Comparison of ENCODE assay signal across 8 worm cellular contexts in the genomic region with DNA sequence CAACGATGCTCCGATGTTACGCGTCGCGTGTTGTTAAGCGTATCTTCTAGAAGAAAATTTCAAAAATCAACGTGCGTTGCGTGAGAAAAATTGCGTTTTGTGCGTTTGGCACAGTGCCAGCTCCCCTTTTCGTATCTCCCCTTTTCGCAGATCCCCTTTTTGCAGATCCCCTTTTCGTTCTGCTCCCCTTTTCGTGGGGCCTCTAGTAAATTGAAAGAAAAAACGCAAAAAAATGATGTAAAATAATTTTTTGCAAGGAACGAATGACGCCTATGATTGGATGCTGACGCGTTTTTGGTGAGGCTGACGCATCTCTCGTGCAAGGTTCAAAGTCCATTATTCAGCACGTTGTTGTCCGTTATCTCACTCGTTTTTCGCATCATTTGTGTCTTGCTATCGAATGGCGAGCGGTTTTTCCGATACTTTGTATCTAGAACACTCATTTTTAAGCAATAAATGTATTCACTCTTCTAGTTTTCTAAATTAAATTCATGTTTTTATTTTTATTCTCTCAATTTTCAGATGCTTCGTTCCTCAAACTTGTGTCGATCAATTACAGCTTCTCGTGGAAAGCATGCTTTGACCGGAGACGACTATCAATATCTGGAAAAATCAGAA.
TF ChIP-seq lines count a peak whose summit lies in the region.
"Not testable (repeated sequence)": the region's sequence is repeated elsewhere in the genome, so short reads cannot be mapped to it uniquely, and the experiment has no call there.

TSS of gene cpt-2 (plus strand) at position 523 of the 618 bp plus-strand sequence.

TF ChIP-seq in whole organism, L1 larva, 84 proteins besides CTCF, POLR2A, EP300 and RAD21 (continues in another document):
- TF ChIP-seq nhr-85 (tag; lab: Kevin White, UChicago) (peak; percentile 88), xbp-1 (tag; optimal IDR thresholded peaks at IDR 0.05; lab: Kevin White, UChicago) (peak; percentile 91), efl-1 (optimal IDR thresholded peaks at IDR 0.05; lab: Kevin White, UChicago) (peak; percentile 81 to 86), efl-1 (GFP tag; optimal IDR thresholded peaks at IDR 0.05 in 1 of 2; lab: Kevin White, UChicago) (peak; percentile 80 to 98), F16B12.6 (tag; optimal IDR thresholded peaks at IDR 0.05; lab: Kevin White, UChicago) (peak; percentile 53), aha-1 (tag; optimal IDR thresholded peaks at IDR 0.05; lab: Kevin White, UChicago) (peak; percentile 16), lin-39 (tag; optimal IDR thresholded peaks at IDR 0.05; lab: Kevin White, UChicago) (peak; percentile 86), lin-14 (GFP tag; optimal IDR thresholded peaks at IDR 0.05; lab: Kevin White, UChicago) (peak; percentile 85), tbx-2 (tag; optimal IDR thresholded peaks at IDR 0.05; lab: Kevin White, UChicago) (peak; percentile 91), ceh-82 (tag; optimal IDR thresholded peaks at IDR 0.05; lab: Kevin White, UChicago) (peak; percentile 77 to 93 (median 89))

TF ChIP-seq in whole organism, L2 larva, 48 proteins besides CTCF, POLR2A, EP300 and RAD21 (continues in another document):
- peak; percentile 46 for TF ChIP-seq blmp-1 (tag; optimal IDR thresholded peaks at IDR 0.05; lab: Kevin White, UChicago; ENCODE audit: insufficient read depth)
- peak; percentile 90 for TF ChIP-seq unc-55 (GFP tag; optimal IDR thresholded peaks at IDR 0.05; lab: Kevin White, UChicago)
- TF ChIP-seq nhr-12 (tag; optimal IDR thresholded peaks at IDR 0.05; lab: Kevin White, UChicago): peak; percentile 30
- peak; percentile 81 for TF ChIP-seq sma-3 (GFP tag; optimal IDR thresholded peaks at IDR 0.05; lab: Kevin White, UChicago)
- TF ChIP-seq mdl-1 (tag; optimal IDR thresholded peaks at IDR 0.05; lab: Kevin White, UChicago): peak in 1 of 2 experiments; percentile 76
- TF ChIP-seq nhr-25 (tag; optimal IDR thresholded peaks at IDR 0.05; lab: Kevin White, UChicago): peak; percentile 82
- peak; percentile 88 to 92 for TF ChIP-seq lsy-2 (tag; optimal IDR thresholded peaks at IDR 0.05; lab: Kevin White, UChicago)
- peak; percentile 16 for TF ChIP-seq snpc-4 (tag; optimal IDR thresholded peaks at IDR 0.05; lab: Kevin White, UChicago)
- TF ChIP-seq sma-9 (GFP tag; optimal IDR thresholded peaks at IDR 0.05; lab: Kevin White, UChicago): peak; percentile 95
- not testable (repeated sequence) for TF ChIP-seq sma-9 (tag; optimal IDR thresholded peaks at IDR 0.05; lab: Kevin White, UChicago)

TF ChIP-seq in whole organism, L3 larva, 47 proteins besides CTCF, POLR2A, EP300 and RAD21 (continues in another document):
- TF ChIP-seq tbx-2 (tag; optimal IDR thresholded peaks at IDR 0.05; lab: Kevin White, UChicago) (peak; percentile 83), ceh-82 (tag; optimal IDR thresholded peaks at IDR 0.05; lab: Kevin White, UChicago) (peak; percentile 16), lin-39 (tag; optimal IDR thresholded peaks at IDR 0.05; lab: Kevin White, UChicago) (peak; percentile 38), snpc-4 (tag; optimal IDR thresholded peaks at IDR 0.05; lab: Kevin White, UChicago) (peak; percentile 75), egl-5 (tag; optimal IDR thresholded peaks at IDR 0.05; lab: Kevin White, UChicago) (peak; percentile 93), fkh-10 (GFP tag; optimal IDR thresholded peaks at IDR 0.05; lab: Kevin White, UChicago) (peak; percentile 39), nhr-23 (tag; optimal IDR thresholded peaks at IDR 0.05; lab: Kevin White, UChicago) (peak; percentile 84), hmg-11 (tag; optimal IDR thresholded peaks at IDR 0.05; lab: Kevin White, UChicago) (peak; percentile 29), lsy-12 (tag; optimal IDR thresholded peaks at IDR 0.05; lab: Kevin White, UChicago) (peak; percentile 81), ceh-28 (tag; optimal IDR thresholded peaks at IDR 0.05; lab: Kevin White, UChicago) (peak; percentile 70)

TF ChIP-seq in whole organism, L4 larva, 104 proteins besides CTCF, POLR2A, EP300 and RAD21 (continues in another document):
- TF ChIP-seq php-3 (GFP tag; IDR thresholded peaks at IDR 0.05; lab: Robert Waterston, UW): peak; percentile 79
- TF ChIP-seq vab-7 (GFP tag; IDR thresholded peaks at IDR 0.05; lab: Robert Waterston, UW): peak; percentile 87
- peak; percentile 90 for TF ChIP-seq tra-1 (GFP tag; IDR thresholded peaks at IDR 0.05; lab: Robert Waterston, UW)
- TF ChIP-seq zfp-2 (tag; optimal IDR thresholded peaks at IDR 0.05; lab: Kevin White, UChicago): peak; percentile 32
- peak; percentile 90 for TF ChIP-seq arid-1 (GFP tag; conservative IDR thresholded peaks at IDR 0.05; lab: Robert Waterston, UW)
- peak; percentile 46 for TF ChIP-seq unc-130 (GFP tag; optimal IDR thresholded peaks at IDR 0.05; lab: Kevin White, UChicago)
- peak; percentile 76 for TF ChIP-seq dpl-1 (GFP tag; optimal IDR thresholded peaks at IDR 0.05; lab: Kevin White, UChicago)
- peak; percentile 87 for TF ChIP-seq nhr-42 (GFP tag; IDR thresholded peaks at IDR 0.05; lab: Robert Waterston, UW)
- peak; percentile 80 for TF ChIP-seq zfp-3 (GFP tag; conservative IDR thresholded peaks at IDR 0.05; lab: Robert Waterston, UW)
- peak; percentile 72 for TF ChIP-seq nhr-48 (tag; optimal IDR thresholded peaks at IDR 0.05; lab: Kevin White, UChicago)
- TF ChIP-seq lin-38 (GFP tag; IDR thresholded peaks at IDR 0.05; lab: Robert Waterston, UW): peak; percentile 91

TF ChIP-seq in whole organism, late embryonic, 69 proteins besides CTCF, POLR2A, EP300 and RAD21 (continues in another document):
- TF ChIP-seq ceh-2 (tag; optimal IDR thresholded peaks at IDR 0.05; lab: Kevin White, UChicago) (peak; percentile 18), ref-2 (tag; optimal IDR thresholded peaks at IDR 0.05; lab: Kevin White, UChicago) (peak; percentile 18), ceh-14 (tag; optimal IDR thresholded peaks at IDR 0.05; lab: Kevin White, UChicago) (peak; percentile 49), ahr-1 (tag; optimal IDR thresholded peaks at IDR 0.05; lab: Kevin White, UChicago) (peak; percentile 13), zip-5 (tag; optimal IDR thresholded peaks at IDR 0.05; lab: Kevin White, UChicago) (peak; percentile 25), tbx-2 (tag; optimal IDR thresholded peaks at IDR 0.05; lab: Kevin White, UChicago) (peak; percentile 57), lim-6 (tag; optimal IDR thresholded peaks at IDR 0.05; lab: Kevin White, UChicago) (peak; percentile 44), unc-42 (tag; optimal IDR thresholded peaks at IDR 0.05; lab: Kevin White, UChicago) (peak; percentile 54), elt-2 (tag; optimal IDR thresholded peaks at IDR 0.05; lab: Kevin White, UChicago) (peak; percentile 43), ceh-31 (tag; optimal IDR thresholded peaks at IDR 0.05; lab: Kevin White, UChicago) (peak; percentile 73), nfya-1 (tag; optimal IDR thresholded peaks at IDR 0.05; lab: Kevin White, UChicago) (peak; percentile 53)

TF ChIP-seq in whole organism, midembryonic, 9 proteins besides CTCF, POLR2A, EP300 and RAD21:
- TF ChIP-seq ztf-23 (GFP tag; IDR thresholded peaks at IDR 0.05; lab: Robert Waterston, UW): peak; percentile 44; the same call in 1 of the 2 replicates
TF ChIP-seq in whole organism, midembryonic: peak in this region for 1; not testable (repeated sequence) for 8.

TF ChIP-seq in whole organism, mixed stage, embryonic, 35 proteins besides CTCF, POLR2A, EP300 and RAD21:
- TF ChIP-seq ces-1 (GFP tag; optimal IDR thresholded peaks at IDR 0.05; lab: Kevin White, UChicago): peak; percentile 36
- TF ChIP-seq pha-4 (tag; optimal IDR thresholded peaks at IDR 0.05; lab: Kevin White, UChicago): peak; percentile 25
- peak; percentile 4 for TF ChIP-seq mep-1 (tag; optimal IDR thresholded peaks at IDR 0.05; lab: Kevin White, UChicago)
- peak; percentile 36 for TF ChIP-seq unc-62 (GFP tag; optimal IDR thresholded peaks at IDR 0.05; lab: Kevin White, UChicago)
- peak; percentile 28 for TF ChIP-seq elt-3 (tag; optimal IDR thresholded peaks at IDR 0.05; lab: Kevin White, UChicago)
- peak; percentile 17 for TF ChIP-seq nhr-237 (tag; optimal IDR thresholded peaks at IDR 0.05; lab: Kevin White, UChicago)
- peak; percentile 17 for TF ChIP-seq lsy-2 (tag; optimal IDR thresholded peaks at IDR 0.05; lab: Kevin White, UChicago)
- peak; percentile 64 for TF ChIP-seq lin-13 (tag; optimal IDR thresholded peaks at IDR 0.05; lab: Kevin White, UChicago)
TF ChIP-seq in whole organism, mixed stage, embryonic: peak in this region for 8; not testable (repeated sequence) for 27.

TF ChIP-seq in whole organism, young adult, 124 proteins besides CTCF, POLR2A, EP300 and RAD21 (continues in another document):
- TF ChIP-seq Y53G8AR.9 (GFP tag; conservative IDR thresholded peaks at IDR 0.05; lab: Robert Waterston, UW) (peak; percentile 95), ceh-100 (GFP tag; IDR thresholded peaks at IDR 0.05; lab: Robert Waterston, UW) (peak; percentile 98), atf-7 (tag; optimal IDR thresholded peaks at IDR 0.05; lab: Kevin White, UChicago) (peak; percentile 73), snpc-4 (GFP tag; optimal IDR thresholded peaks at IDR 0.05; lab: Kevin White, UChicago) (peak; percentile 13), snpc-4 (tag; optimal IDR thresholded peaks at IDR 0.05; lab: Kevin White, UChicago) (peak; percentile 27 to 71 (median 62)), K11D2.4 (GFP tag; IDR thresholded peaks at IDR 0.05; lab: Robert Waterston, UW) (peak; percentile 95), F33H1.4 (GFP tag; IDR thresholded peaks at IDR 0.05; lab: Robert Waterston, UW) (peak; percentile 77), athp-1 (tag; optimal IDR thresholded peaks at IDR 0.05; lab: Kevin White, UChicago) (peak; percentile 46), B0035.1 (tag; optimal IDR thresholded peaks at IDR 0.05; lab: Kevin White, UChicago) (peak; percentile 54), attf-6 (GFP tag; IDR thresholded peaks at IDR 0.05; lab: Robert Waterston, UW) (peak; percentile 53; the same call in 1 of the 2 replicates), efl-1 (GFP tag; optimal IDR thresholded peaks at IDR 0.05; lab: Kevin White, UChicago) (peak; percentile 12), mcd-1 (GFP tag; IDR thresholded peaks at IDR 0.05; lab: Robert Waterston, UW) (peak; percentile 92), somi-1 (GFP tag; optimal IDR thresholded peaks at IDR 0.05; lab: Kevin White, UChicago) (peak; percentile 34), ceh-91 (GFP tag; IDR thresholded peaks at IDR 0.05; lab: Robert Waterston, UW) (peak; percentile 80), ekl-4 (GFP tag; IDR thresholded peaks at IDR 0.05; lab: Robert Waterston, UW) (peak; percentile 86; the same call in 1 of the 2 replicates), C06A6.2 (GFP tag; conservative IDR thresholded peaks at IDR 0.05; lab: Robert Waterston, UW) (peak; percentile 65), madf-6 (GFP tag; IDR thresholded peaks at IDR 0.05; lab: Robert Waterston, UW) (peak; percentile 82), lsl-1 (GFP tag; optimal IDR thresholded peaks at IDR 0.05; lab: Kevin White, UChicago) (peak; percentile 62), xnd-1 (tag; optimal IDR thresholded peaks at IDR 0.05; lab: Kevin White, UChicago) (peak; percentile 44), tbp1 (GFP tag; optimal IDR thresholded peaks at IDR 0.05; lab: Kevin White, UChicago) (peak; percentile 67), ztf-25 (GFP tag; IDR thresholded peaks at IDR 0.05; lab: Robert Waterston, UW) (0 out of 2 replicates have a peak, but pooled peaks have one; percentile 35), F22D6.2 (tag; optimal IDR thresholded peaks at IDR 0.05; lab: Kevin White, UChicago) (peak; percentile 35), T07F8.4 (tag; optimal IDR thresholded peaks at IDR 0.05; lab: Kevin White, UChicago) (peak; percentile 7)
